Worm (Caenorhabditis elegans): Measurements from ENCODE around the gene ZK418.6.

ce11 chrIII:7030044-7030804 is 48.4 kb downstream of the ZK418.6 start:
- peak; percentile 23 for TF ChIP-seq spr-1 (tag; optimal IDR thresholded peaks at IDR 0.05)
- TF ChIP-seq snpc-4 (tag; optimal IDR thresholded peaks at IDR 0.05), result peak; percentile 75
- TF ChIP-seq egl-27 (tag; optimal IDR thresholded peaks at IDR 0.05), result no peak
- no peak; the same call in 1 of the 2 replicates for TF ChIP-seq madf-9 (GFP tag; conservative IDR thresholded peaks at IDR 0.05)
- no peak for TF ChIP-seq R02D3.7 (tag; optimal IDR thresholded peaks at IDR 0.05)
- no peak for TF ChIP-seq aly-2 (tag; optimal IDR thresholded peaks at IDR 0.05)
- no peak for TF ChIP-seq ama-1 (optimal IDR thresholded peaks at IDR 0.05)
- 0 out of 2 replicates have a peak, but pooled peaks have one; percentile 52 for TF ChIP-seq pha-4 (GFP tag; IDR thresholded peaks at IDR 0.05)
- no peak for TF ChIP-seq pha-4 (tag; optimal IDR thresholded peaks at IDR 0.05)
- no peak for TF ChIP-seq ztf-7 (tag; optimal IDR thresholded peaks at IDR 0.05)
- no peak; the same call in 1 of the 2 replicates for TF ChIP-seq T26A8.4 (GFP tag; IDR thresholded peaks at IDR 0.05)
- TF ChIP-seq unc-39 (tag; optimal IDR thresholded peaks at IDR 0.05), result no peak
- TF ChIP-seq skn-1 (tag; optimal IDR thresholded peaks at IDR 0.05), result no peak
- peak; percentile 43 for TF ChIP-seq mep-1 (tag; optimal IDR thresholded peaks at IDR 0.05)
- no peak for TF ChIP-seq lin-39 (tag; optimal IDR thresholded peaks at IDR 0.05)
